Fruit fly (Drosophila melanogaster) whole organism, prepupa: ENCODE data around the gene CG3982.

Experiments used
- CG10669 ChIP-seq: fragments of 200-800 bp; sonication (Bioruptor generic); optimal IDR thresholded peaks from 3 replicates; lab custom pipeline; 2018; ENCODE audit warnings: missing biosample characterization, mild to moderate bottlenecking, missing genetic modification characterization, moderate library complexity
- CG15336 ChIP-seq: fragments of 200-800 bp; sonication (Bioruptor generic); IDR thresholded peaks from 2 replicates; pipeline ENCODE4 v1.3.6; 2022; ENCODE audit warnings: missing biosample characterization, missing genetic modification characterization
- CG6808 ChIP-seq: fragments of 200-800 bp; sonication (Bioruptor generic); optimal IDR thresholded peaks from 3 replicates; lab custom pipeline; 2017; ENCODE audit warnings: missing biosample characterization, missing genetic modification characterization, mild to moderate bottlenecking, moderate library complexity, missing genetic modification reagents
- CG6854 ChIP-seq: fragments of 200-800 bp; sonication (Bioruptor generic); optimal IDR thresholded peaks from 2 replicates; lab custom pipeline; 2017; ENCODE audit warnings: missing biosample characterization, mild to moderate bottlenecking, missing genetic modification characterization
- pdm3 ChIP-seq: fragments of 200-800 bp; sonication (Bioruptor generic); optimal IDR thresholded peaks from 3 replicates; lab custom pipeline; 2016; ENCODE audit warnings: missing biosample characterization, missing genetic modification characterization

- no peak for TF ChIP-seq CG10669
- TF ChIP-seq pdm3: no peak
- no peak for TF ChIP-seq CG6854 (GFP tag; lab: Kevin White, UChicago)
- TF ChIP-seq CG6808 (GFP tag; lab: Kevin White, UChicago): no peak
- TF ChIP-seq CG15336 (GFP tag; lab: Robert Waterston, UW): no peak
Measured at dm6 chr3L:9384445-9385079, 32.6 kb downstream of the CG3982 start.
